Worm (Caenorhabditis elegans) whole organism, L3 larva: ENCODE data around the gene lin-7.
A peak's percentile ranks its signal among the peaks of the same experiment; 100 is the strongest.
"Not testable (repeated sequence)": the region's sequence is repeated elsewhere in the genome, so short reads cannot be mapped to it uniquely, and the experiment has no call there.

Experiments used
- ZK546.5 ChIP-seq: sonication (generic microtip); optimal IDR thresholded peaks from 2 replicates; lab custom pipeline; 2017; ENCODE audit warnings: missing biosample characterization, missing genetic modification characterization
- aly-2 ChIP-seq: fragments of 150-350 bp; optimal IDR thresholded peaks from 2 replicates; lab custom pipeline; 2014; ENCODE audit warnings: missing biosample characterization, missing genetic modification characterization
- ama-1 ChIP-seq: fragments of 150-350 bp; optimal IDR thresholded peaks from 2 replicates; lab custom pipeline; 2018
- ceh-16 ChIP-seq: sonication (generic microtip); optimal IDR thresholded peaks from 2 replicates; lab custom pipeline; 2017; ENCODE audit warnings: missing biosample characterization, missing genetic modification characterization
- ceh-9 ChIP-seq: sonication (generic microtip); optimal IDR thresholded peaks from 2 replicates; lab custom pipeline; 2018; ENCODE audit warnings: missing biosample characterization, missing genetic modification characterization
- daf-12 ChIP-seq: fragments of 150-350 bp; optimal IDR thresholded peaks from 2 replicates; lab custom pipeline; 2014; ENCODE audit warnings: missing biosample characterization, missing genetic modification reagents, missing genetic modification characterization
- egl-27 ChIP-seq: sonication (generic microtip); optimal IDR thresholded peaks from 4 replicates; lab custom pipeline; 2017; ENCODE audit warnings: missing biosample characterization, missing genetic modification reagents, missing genetic modification characterization
- egl-5 ChIP-seq: fragments of 150-350 bp; optimal IDR thresholded peaks from 2 replicates; lab custom pipeline; 2017; ENCODE audit warnings: missing biosample characterization, missing genetic modification reagents, missing genetic modification characterization, inconsistent platforms
- elt-2 ChIP-seq: sonication (generic microtip); optimal IDR thresholded peaks from 2 replicates; lab custom pipeline; 2016; ENCODE audit warnings: missing genetic modification reagents, mild to moderate bottlenecking, missing genetic modification characterization, missing compliant biosample characterization
- eor-1 ChIP-seq, 2 experiments: fragments of 150-350 bp; optimal IDR thresholded peaks; 2 replicates each; lab custom pipeline; 2014 to 2018; ENCODE audit warnings: missing biosample characterization in 2 of 2, missing genetic modification characterization in 2 of 2
- fkh-2 ChIP-seq: fragments of 150-350 bp; optimal IDR thresholded peaks from 2 replicates; lab custom pipeline; 2014; ENCODE audit warnings: missing biosample characterization, missing genetic modification reagents, missing genetic modification characterization
- hmg-11 ChIP-seq: sonication (generic microtip); optimal IDR thresholded peaks from 2 replicates; lab custom pipeline; 2016; ENCODE audit warnings: missing genetic modification characterization, missing compliant biosample characterization
- jun-1 ChIP-seq: fragments of 150-350 bp; optimal IDR thresholded peaks from 2 replicates; lab custom pipeline; 2014; ENCODE audit warnings: missing biosample characterization, missing genetic modification reagents, missing genetic modification characterization
- lin-39 ChIP-seq: fragments of 150-350 bp; optimal IDR thresholded peaks from 2 replicates; lab custom pipeline; 2018; ENCODE audit warnings: missing biosample characterization, missing genetic modification reagents, missing genetic modification characterization
- lsy-12 ChIP-seq: sonication (generic microtip); optimal IDR thresholded peaks from 2 replicates; lab custom pipeline; 2016; ENCODE audit warnings: mild to moderate bottlenecking, missing genetic modification characterization, missing compliant biosample characterization
- nhr-237 ChIP-seq: fragments of 150-350 bp; optimal IDR thresholded peaks from 2 replicates; lab custom pipeline; 2014; ENCODE audit warnings: missing biosample characterization, missing genetic modification characterization
- nhr-25 ChIP-seq: sonication (generic microtip); optimal IDR thresholded peaks from 2 replicates; lab custom pipeline; 2017; ENCODE audit warnings: missing biosample characterization, missing genetic modification characterization
- nhr-28 ChIP-seq: fragments of 150-350 bp; optimal IDR thresholded peaks from 2 replicates; lab custom pipeline; 2014; ENCODE audit warnings: missing biosample characterization, missing genetic modification characterization
- nhr-43 ChIP-seq: sonication (generic microtip); optimal IDR thresholded peaks from 2 replicates; lab custom pipeline; 2016; ENCODE audit warnings: mild to moderate bottlenecking, missing genetic modification characterization, missing compliant biosample characterization; ENCODE audit not compliant: poor library complexity, severe bottlenecking
- nhr-67 ChIP-seq: fragments of 150-350 bp; optimal IDR thresholded peaks from 2 replicates; lab custom pipeline; 2014; ENCODE audit warnings: missing biosample characterization, missing genetic modification characterization
- skn-1 ChIP-seq: fragments of 150-350 bp; optimal IDR thresholded peaks from 2 replicates; lab custom pipeline; 2014; ENCODE audit warnings: missing biosample characterization, missing genetic modification characterization
- snpc-4 ChIP-seq: fragments of 150-350 bp; optimal IDR thresholded peaks from 2 replicates; lab custom pipeline; 2014; ENCODE audit warnings: missing biosample characterization, missing genetic modification characterization
- tbx-2 ChIP-seq: sonication (generic microtip); optimal IDR thresholded peaks from 2 replicates; lab custom pipeline; 2016; ENCODE audit warnings: mild to moderate bottlenecking, missing genetic modification characterization, missing compliant biosample characterization
- unc-39 ChIP-seq: sonication (generic microtip); optimal IDR thresholded peaks from 4 replicates; lab custom pipeline; 2017; ENCODE audit warnings: missing biosample characterization, missing genetic modification characterization
- unc-62 ChIP-seq: fragments of 150-350 bp; sonication (generic microtip); optimal IDR thresholded peaks from 4 replicates; lab custom pipeline; 2014; ENCODE audit warnings: missing biosample characterization, missing genetic modification reagents, missing genetic modification characterization
- ztf-11 ChIP-seq: fragments of 150-350 bp; optimal IDR thresholded peaks from 2 replicates; lab custom pipeline; 2014; ENCODE audit warnings: missing biosample characterization, missing genetic modification characterization
- ztf-4 ChIP-seq: fragments of 150-350 bp; optimal IDR thresholded peaks from 2 replicates; lab custom pipeline; 2014; ENCODE audit warnings: missing biosample characterization, missing genetic modification characterization

lin-7 gene

ce11 chrII:14350768-14351167 lies 1.6 kb upstream of the lin-7 start:
- TF ChIP-seq nhr-25 (tag; lab: Kevin White, UChicago) (peak; percentile 40), nhr-237 (no peak), ama-1 (peak; percentile 72), daf-12 (tag; lab: Kevin White, UChicago) (no peak)

- not testable (repeated sequence) for TF ChIP-seq tbx-2 (tag; lab: Kevin White, UChicago); nhr-67 (tag; lab: Kevin White, UChicago); skn-1
Observed at ce11 chrII:14346243-14346642, 3.0 kb downstream of the lin-7 start, which contains the start of gene Y54G11A.9. Gene Y54G11A.9 (minus strand): TSS chrII:14346438.

- not testable (repeated sequence) for TF ChIP-seq ceh-9, nhr-25, ztf-11 (tag; lab: Kevin White, UChicago)
Observed at ce11 chrII:14344166-14344565, 5.0 kb downstream of the lin-7 start, which contains the start of gene ddl-3. Gene ddl-3 (minus strand): TSS chrII:14344454.

ce11 chrII:14321225-14321624 lies 28.0 kb downstream of the lin-7 start:
- TF ChIP-seq ceh-9 (tag; lab: Kevin White, UChicago) (no peak), daf-12 (tag; lab: Kevin White, UChicago) (no peak), nhr-28 (no peak), ceh-16 (tag; lab: Kevin White, UChicago) (no peak), lin-39 (tag; lab: Kevin White, UChicago) (no peak), egl-5 (tag; lab: Kevin White, UChicago) (no peak), ZK546.5 (tag; lab: Kevin White, UChicago) (no peak)

ce11 chrII:14319227-14319626 lies 30.0 kb downstream of the lin-7 start:
- TF ChIP-seq ztf-4 (tag; lab: Kevin White, UChicago) (no peak), ama-1 (no peak), nhr-43 (tag; lab: Kevin White, UChicago) (no peak), snpc-4 (no peak), ceh-16 (tag; lab: Kevin White, UChicago) (no peak), lsy-12 (no peak), ceh-9 (tag; lab: Kevin White, UChicago) (no peak), ZK546.5 (tag; lab: Kevin White, UChicago) (no peak)

- TF ChIP-seq nhr-43 (tag; lab: Kevin White, UChicago) (no peak), unc-39 (tag; lab: Kevin White, UChicago) (no peak), nhr-237 (no peak), nhr-67 (tag; lab: Kevin White, UChicago) (no peak), egl-5 (tag; lab: Kevin White, UChicago) (no peak), daf-12 (tag; lab: Kevin White, UChicago) (no peak), fkh-2 (tag; lab: Kevin White, UChicago) (no peak), jun-1 (tag; lab: Kevin White, UChicago) (no peak), ceh-9 (tag; lab: Kevin White, UChicago) (no peak), ztf-11 (tag; lab: Kevin White, UChicago) (no peak), unc-62 (GFP tag; lab: Kevin White, UChicago) (no peak), nhr-25 (tag; lab: Kevin White, UChicago) (no peak), eor-1 (tag; optimal IDR thresholded peaks at IDR 0.05; lab: Kevin White, UChicago) (no peak), nhr-28 (no peak), elt-2 (no peak), aly-2 (tag; lab: Kevin White, UChicago) (no peak), hmg-11 (tag; lab: Kevin White, UChicago) (no peak)
Observed at ce11 chrII:14318027-14318426, 31.2 kb downstream of the lin-7 start, which contains the start of gene Y54G11A.14. Gene Y54G11A.14 (plus strand): TSS chrII:14318158.

- no peak for TF ChIP-seq unc-62 (GFP tag; lab: Kevin White, UChicago)
- TF ChIP-seq daf-12 (tag; lab: Kevin White, UChicago), result no peak
- TF ChIP-seq ama-1, result no peak
- no peak for TF ChIP-seq egl-27
Observed at ce11 chrII:14312182-14312581, 37.0 kb downstream of the lin-7 start.
